Fruit fly (Drosophila melanogaster) whole organism, prepupa: ENCODE data around the gene mRpS18B.

Source experiments
- CG15336 ChIP-seq: fragments of 200-800 bp; sonication (Bioruptor generic); IDR thresholded peaks from 2 replicates; pipeline ENCODE4 v1.3.6; 2022; ENCODE audit warnings: missing biosample characterization, missing genetic modification characterization
- CG16779 ChIP-seq: fragments of 200-800 bp; sonication (Bioruptor generic); optimal IDR thresholded peaks from 3 replicates; lab custom pipeline; 2017; ENCODE audit warnings: missing biosample characterization, mild to moderate bottlenecking, missing genetic modification characterization
- CG32006 ChIP-seq: fragments of 200-800 bp; sonication (Bioruptor generic); optimal IDR thresholded peaks from 3 replicates; lab custom pipeline; 2017; ENCODE audit warnings: missing biosample characterization, mild to moderate bottlenecking, missing genetic modification characterization
- CG3919 ChIP-seq: fragments of 200-800 bp; sonication (Bioruptor generic); optimal IDR thresholded peaks from 3 replicates; lab custom pipeline; 2016; ENCODE audit warnings: missing biosample characterization, missing genetic modification characterization
- Hr4 ChIP-seq: fragments of 200-800 bp; sonication (Bioruptor generic); optimal IDR thresholded peaks from 3 replicates; lab custom pipeline; 2016; ENCODE audit warnings: missing biosample characterization, missing genetic modification characterization
- OdsH ChIP-seq: fragments of 200-800 bp; sonication (Bioruptor generic); optimal IDR thresholded peaks from 3 replicates; lab custom pipeline; 2016; ENCODE audit warnings: missing biosample characterization, missing genetic modification characterization
- dsx ChIP-seq: fragments of 200-800 bp; optimal IDR thresholded peaks from 3 replicates; lab custom pipeline; 2019; ENCODE audit warnings: missing biosample characterization, mild to moderate bottlenecking, missing genetic modification characterization, moderate library complexity; ENCODE audit not compliant: poor library complexity, severe bottlenecking
- ss ChIP-seq, 2 experiments: fragments of 200-800 bp; sonication (Bioruptor generic); optimal IDR thresholded peaks; 2 replicates in 1 of 2; 3 replicates in 1 of 2; lab custom pipeline; 2017 to 2018; ENCODE audit warnings: mild to moderate bottlenecking in 2 of 2, missing biosample characterization in 2 of 2, missing genetic modification characterization in 2 of 2, moderate library complexity in 1 of 2

dm6 chr2L:20121233-20121551 lies 24.1 kb upstream of the mRpS18B start:
- TF ChIP-seq Hr4 (GFP tag; lab: Kevin White, UChicago) (no peak), OdsH (GFP tag; lab: Kevin White, UChicago) (no peak), ss (GFP tag; optimal IDR thresholded peaks at IDR 0.05; lab: Kevin White, UChicago) (no peak), CG32006 (no peak), CG16779 (tag; lab: Kevin White, UChicago) (no peak), dsx (GFP tag; lab: Kevin White, UChicago) (no peak), CG3919 (no peak), CG15336 (no peak)
